Fruit fly (Drosophila melanogaster) whole organism, embryonic: ENCODE results near the gene Rad23.
A peak's percentile ranks its signal among the peaks of the same experiment; 100 is the strongest.

Experiments used
- CG11456 ChIP-seq: fragments of 200-800 bp; sonication (Bioruptor generic); IDR thresholded peaks from 3 replicates; pipeline ENCODE4 v1.3.6; 2022; ENCODE audit warnings: missing biosample characterization, missing genetic modification characterization
- CG11723 ChIP-seq: fragments of 200-800 bp; sonication (Bioruptor generic); optimal IDR thresholded peaks from 2 replicates; lab custom pipeline; 2017; ENCODE audit warnings: missing biosample characterization, mild to moderate bottlenecking, missing genetic modification characterization
- CG12299 ChIP-seq: fragments of 200-800 bp; sonication (Bioruptor generic); optimal IDR thresholded peaks from 2 replicates; lab custom pipeline; 2018; ENCODE audit warnings: missing biosample characterization, mild to moderate bottlenecking, missing genetic modification characterization
- CG4282 ChIP-seq: fragments of 200-800 bp; sonication (Bioruptor generic); optimal IDR thresholded peaks from 2 replicates; lab custom pipeline; 2016; ENCODE audit warnings: missing biosample characterization, missing genetic modification characterization
- CG4707 ChIP-seq: fragments of 200-800 bp; sonication (Bioruptor generic); optimal IDR thresholded peaks from 2 replicates; lab custom pipeline; 2018; ENCODE audit warnings: missing biosample characterization, mild to moderate bottlenecking, missing genetic modification characterization, moderate library complexity
- CG7786 ChIP-seq: fragments of 200-800 bp; sonication (Bioruptor generic); optimal IDR thresholded peaks from 2 replicates; lab custom pipeline; 2016; ENCODE audit warnings: missing biosample characterization, missing genetic modification characterization
- Trl ChIP-seq, 3 experiments: fragments of >200 bp in 2 of 3; fragments of 200-800 bp in 1 of 3; sonication (Bioruptor generic) in 1 of 3; optimal IDR thresholded peaks; 2 replicates in 1 of 3; 3 replicates in 2 of 3; lab custom pipeline; 2016 to 2017; ENCODE audit warnings: missing biosample characterization in 1 of 3, missing genetic modification characterization in 1 of 3
- caup ChIP-seq: fragments of 200-800 bp; sonication (Bioruptor generic); optimal IDR thresholded peaks from 3 replicates; lab custom pipeline; 2017; ENCODE audit warnings: missing biosample characterization, mild to moderate bottlenecking, missing genetic modification characterization, moderate library complexity; ENCODE audit not compliant: severe bottlenecking
- pho ChIP-seq: fragments of 200-800 bp; sonication (Bioruptor generic); optimal IDR thresholded peaks from 2 replicates; lab custom pipeline; 2016; ENCODE audit warnings: missing biosample characterization, missing genetic modification characterization
- row ChIP-seq: fragments of 200-800 bp; sonication (Bioruptor generic); IDR thresholded peaks from 3 replicates; pipeline ENCODE4 v1.3.6; 2022; ENCODE audit warnings: missing biosample characterization, missing genetic modification characterization
- ttk ChIP-seq: fragments of 200-800 bp; sonication (Bioruptor generic); IDR thresholded peaks from 2 replicates; pipeline ENCODE4 v2.1.2; 2022; ENCODE audit warnings: missing biosample characterization, missing genetic modification characterization

- no peak for TF ChIP-seq CG4282 (GFP tag; lab: Kevin White, UChicago)
- TF ChIP-seq CG7786 (GFP tag; lab: Kevin White, UChicago): no peak
- no peak for TF ChIP-seq caup (GFP tag; lab: Kevin White, UChicago)
- no peak for TF ChIP-seq CG12299
- no peak for TF ChIP-seq Trl (optimal IDR thresholded peaks at IDR 0.05; lab: Kevin White, UChicago)
- TF ChIP-seq Trl (GFP tag; optimal IDR thresholded peaks at IDR 0.05; lab: Kevin White, UChicago): no peak
- no peak for TF ChIP-seq pho (GFP tag; lab: Kevin White, UChicago)
- TF ChIP-seq row (GFP tag; lab: Robert Waterston, UW): peak; percentile 90
- TF ChIP-seq CG11456: no peak
- no peak for TF ChIP-seq ttk (GFP tag; lab: Robert Waterston, UW)
- peak; percentile 76 for TF ChIP-seq CG11723 (GFP tag; lab: Kevin White, UChicago)
- TF ChIP-seq CG4707 (GFP tag; lab: Kevin White, UChicago): no peak
These were observed 51.9 kb downstream of the Rad23 start, which contains the start of gene Hcf for dm6 chr4:359759-360290.
